Fruit fly (Drosophila melanogaster) whole organism, embryonic: ENCODE measurements around the gene Polr1D.

Experiments
- BEAF-32 ChIP-seq: fragments of 200-800 bp; sonication (Bioruptor generic); optimal IDR thresholded peaks from 3 replicates; lab custom pipeline; 2017; ENCODE audit warnings: missing biosample characterization, missing genetic modification characterization, mild to moderate bottlenecking, moderate library complexity, missing genetic modification reagents
- C15 ChIP-seq: fragments of 200-800 bp; sonication (Bioruptor generic); IDR thresholded peaks from 3 replicates; pipeline ENCODE4 v1.3.6; 2022; ENCODE audit warnings: missing biosample characterization, missing genetic modification characterization
- CG10979 ChIP-seq: fragments of 200-800 bp; sonication (Bioruptor generic); optimal IDR thresholded peaks from 2 replicates; lab custom pipeline; 2018; ENCODE audit warnings: missing biosample characterization, mild to moderate bottlenecking, missing genetic modification characterization, moderate library complexity
- CG11695 ChIP-seq: fragments of 200-800 bp; sonication (Bioruptor generic); IDR thresholded peaks from 3 replicates; pipeline ENCODE4 v1.3.6; 2022; ENCODE audit warnings: missing biosample characterization, missing genetic modification characterization
- CG13123 ChIP-seq: fragments of 200-800 bp; sonication (Bioruptor generic); optimal IDR thresholded peaks from 2 replicates; lab custom pipeline; 2016; ENCODE audit warnings: missing biosample characterization, missing genetic modification characterization
- CG15601 ChIP-seq: fragments of 200-800 bp; sonication (Bioruptor generic); optimal IDR thresholded peaks from 3 replicates; lab custom pipeline; 2019; ENCODE audit warnings: missing biosample characterization, mild to moderate bottlenecking, missing genetic modification characterization, moderate library complexity
- CG15696 ChIP-seq: fragments of 200-800 bp; sonication (Bioruptor generic); optimal IDR thresholded peaks from 2 replicates; lab custom pipeline; 2019; ENCODE audit warnings: missing biosample characterization, mild to moderate bottlenecking, missing genetic modification characterization, moderate library complexity
- CG18262 ChIP-seq: fragments of 200-800 bp; optimal IDR thresholded peaks from 3 replicates; lab custom pipeline; 2019; ENCODE audit warnings: missing biosample characterization, mild to moderate bottlenecking, missing genetic modification characterization, moderate library complexity
- CG2875 ChIP-seq: fragments of 200-800 bp; sonication (Bioruptor generic); optimal IDR thresholded peaks from 2 replicates; lab custom pipeline; 2017; ENCODE audit warnings: missing biosample characterization, mild to moderate bottlenecking, missing genetic modification characterization, missing genetic modification reagents
- CG2889 ChIP-seq: fragments of 200-800 bp; sonication (Bioruptor generic); IDR thresholded peaks from 3 replicates; pipeline ENCODE4 v1.3.6; 2022; ENCODE audit warnings: missing biosample characterization, missing genetic modification characterization
- CG8290 ChIP-seq, 3 experiments: fragments of 200-800 bp; sonication (Bioruptor generic); optimal IDR thresholded peaks; 2 replicates each; lab custom pipeline; 2016 to 2019; ENCODE audit warnings: missing biosample characterization in 3 of 3, missing genetic modification characterization in 3 of 3, mild to moderate bottlenecking in 2 of 3, moderate library complexity in 1 of 3
- CG9609 ChIP-seq: fragments of 200-800 bp; sonication (Bioruptor generic); optimal IDR thresholded peaks from 3 replicates; lab custom pipeline; 2016; ENCODE audit warnings: missing biosample characterization, missing genetic modification characterization
- Camta ChIP-seq: fragments of 200-800 bp; sonication (Bioruptor generic); optimal IDR thresholded peaks from 2 replicates; lab custom pipeline; 2016; ENCODE audit warnings: missing biosample characterization, missing genetic modification characterization
- CkIIα-i1 ChIP-seq: fragments of 200-800 bp; sonication (Bioruptor generic); IDR thresholded peaks from 2 replicates; pipeline ENCODE4 v1.3.6; 2022; ENCODE audit warnings: missing biosample characterization, missing genetic modification characterization
- Dbx ChIP-seq: fragments of 200-800 bp; sonication (Bioruptor generic); IDR thresholded peaks from 3 replicates; pipeline ENCODE4 v1.3.6; 2022; ENCODE audit warnings: missing biosample characterization, missing genetic modification characterization
- Ets65A ChIP-seq: fragments of 200-800 bp; sonication (Bioruptor generic); peaks from one replicate; lab custom pipeline; 2016; ENCODE audit warnings: missing biosample characterization, missing genetic modification characterization
- Fer1 ChIP-seq: fragments of 200-800 bp; sonication (Bioruptor generic); optimal IDR thresholded peaks from 2 replicates; lab custom pipeline; 2017; ENCODE audit warnings: missing biosample characterization, mild to moderate bottlenecking, missing genetic modification characterization
- Lim3 ChIP-seq: fragments of 200-800 bp; sonication (Bioruptor generic); IDR thresholded peaks from 2 replicates; pipeline ENCODE4 v1.3.6; 2022; ENCODE audit warnings: missing biosample characterization, missing genetic modification characterization
- Ravus ChIP-seq: fragments of 200-800 bp; sonication (Bioruptor generic); IDR thresholded peaks from 2 replicates; pipeline ENCODE4 v1.3.6; 2022; ENCODE audit warnings: missing biosample characterization, missing genetic modification characterization
- Rx ChIP-seq: fragments of 200-800 bp; sonication (Bioruptor generic); IDR thresholded peaks from 2 replicates; pipeline ENCODE4 v1.3.6; 2022; ENCODE audit warnings: missing biosample characterization, missing genetic modification characterization
- Scr ChIP-seq: fragments of 200-800 bp; sonication (Bioruptor generic); IDR thresholded peaks from 2 replicates; pipeline ENCODE4 v1.3.6; 2022; ENCODE audit warnings: missing biosample characterization, missing genetic modification characterization; ENCODE audit not compliant: partially characterized antibody
- Six4 ChIP-seq: fragments of 200-800 bp; sonication (Bioruptor generic); optimal IDR thresholded peaks from 2 replicates; lab custom pipeline; 2016; ENCODE audit warnings: missing biosample characterization, missing genetic modification characterization
- abd-A ChIP-seq: fragments of 200-800 bp; sonication (Bioruptor generic); optimal IDR thresholded peaks from 3 replicates; lab custom pipeline; 2019; ENCODE audit warnings: missing biosample characterization, mild to moderate bottlenecking, missing genetic modification characterization, moderate library complexity
- croc ChIP-seq: fragments of 200-800 bp; sonication (Bioruptor generic); conservative IDR thresholded peaks from 3 replicates; pipeline ENCODE4 v1.3.6; 2022; ENCODE audit warnings: missing biosample characterization, missing genetic modification characterization
- crol ChIP-seq: fragments of 200-800 bp; sonication (Bioruptor generic); IDR thresholded peaks from 2 replicates; pipeline ENCODE4 v1.3.6; 2022; ENCODE audit warnings: missing biosample characterization, missing genetic modification characterization
- da ChIP-seq: fragments of 200-800 bp; sonication (Bioruptor generic); optimal IDR thresholded peaks from 2 replicates; lab custom pipeline; 2016; ENCODE audit warnings: missing biosample characterization, missing genetic modification characterization
- ems ChIP-seq: fragments of 200-800 bp; sonication (Bioruptor generic); optimal IDR thresholded peaks from 3 replicates; lab custom pipeline; 2016; ENCODE audit warnings: missing biosample characterization, missing genetic modification characterization
- inv ChIP-seq: fragments of 200-800 bp; sonication (Bioruptor generic); IDR thresholded peaks from 2 replicates; pipeline ENCODE4 v1.3.6; 2022; ENCODE audit warnings: missing biosample characterization, missing genetic modification characterization; ENCODE audit not compliant: partially characterized antibody
- kay ChIP-seq: fragments of 200-800 bp; sonication (Bioruptor generic); optimal IDR thresholded peaks from 2 replicates; lab custom pipeline; 2016; ENCODE audit warnings: missing biosample characterization, missing genetic modification characterization
- kni ChIP-seq: fragments of 200-800 bp; sonication (Bioruptor generic); optimal IDR thresholded peaks from 3 replicates; lab custom pipeline; 2017; ENCODE audit warnings: mild to moderate bottlenecking, missing biosample characterization, missing genetic modification reagents, missing genetic modification characterization
- lilli ChIP-seq: fragments of 200-800 bp; sonication (Bioruptor generic); optimal IDR thresholded peaks from 3 replicates; lab custom pipeline; 2016; ENCODE audit warnings: missing biosample characterization, missing genetic modification characterization
- maf-S ChIP-seq: fragments of 200-800 bp; sonication (Bioruptor generic); optimal IDR thresholded peaks from 2 replicates; lab custom pipeline; 2016; ENCODE audit warnings: missing biosample characterization, missing genetic modification characterization
- oc ChIP-seq: fragments of 200-800 bp; sonication (Bioruptor generic); optimal IDR thresholded peaks from 2 replicates; lab custom pipeline; 2018; ENCODE audit warnings: missing biosample characterization, mild to moderate bottlenecking, missing genetic modification characterization, moderate library complexity
- otp ChIP-seq: fragments of 200-800 bp; sonication (Bioruptor generic); IDR thresholded peaks from 3 replicates; pipeline ENCODE4, ENCODE4 v1.3.6; 2022; ENCODE audit warnings: missing biosample characterization, missing genetic modification characterization
- pfk ChIP-seq: fragments of 200-800 bp; sonication (Bioruptor generic); optimal IDR thresholded peaks from 2 replicates; lab custom pipeline; 2018; ENCODE audit warnings: missing biosample characterization, mild to moderate bottlenecking, missing genetic modification characterization, moderate library complexity
- pros ChIP-seq: fragments of 200-800 bp; sonication (Bioruptor generic); optimal IDR thresholded peaks from 3 replicates; lab custom pipeline; 2019; ENCODE audit warnings: missing biosample characterization, mild to moderate bottlenecking, missing genetic modification characterization, moderate library complexity
- psq ChIP-seq: fragments of 200-800 bp; sonication (Bioruptor generic); optimal IDR thresholded peaks from 2 replicates; lab custom pipeline; 2017; ENCODE audit warnings: missing biosample characterization, missing genetic modification characterization
- ranshi ChIP-seq: fragments of 200-800 bp; sonication (Bioruptor generic); IDR thresholded peaks from 2 replicates; pipeline ENCODE4 v1.3.6; 2022; ENCODE audit warnings: missing biosample characterization, missing genetic modification characterization
- run ChIP-seq: fragments of 200-800 bp; sonication (Bioruptor generic); optimal IDR thresholded peaks from 3 replicates; lab custom pipeline; 2018; ENCODE audit warnings: missing biosample characterization, mild to moderate bottlenecking, missing genetic modification characterization
- schlank ChIP-seq: fragments of 200-800 bp; sonication (Bioruptor generic); optimal IDR thresholded peaks from 2 replicates; lab custom pipeline; 2018; ENCODE audit warnings: missing biosample characterization, mild to moderate bottlenecking, missing genetic modification characterization
- sqz ChIP-seq: fragments of 200-800 bp; sonication (Bioruptor generic); optimal IDR thresholded peaks from 3 replicates; lab custom pipeline; 2018; ENCODE audit warnings: missing biosample characterization, mild to moderate bottlenecking, missing genetic modification characterization
- stc ChIP-seq: fragments of 200-800 bp; sonication (Bioruptor generic); IDR thresholded peaks from 2 replicates; pipeline ENCODE4 v1.3.6; 2022; ENCODE audit warnings: missing biosample characterization, missing genetic modification characterization
- tna ChIP-seq: fragments of 200-800 bp; sonication (Bioruptor generic); IDR thresholded peaks from 2 replicates; pipeline ENCODE4 v1.3.6; 2022; ENCODE audit warnings: missing biosample characterization, missing genetic modification characterization; ENCODE audit not compliant: partially characterized antibody
- unc-4 ChIP-seq: fragments of 200-800 bp; sonication (Bioruptor generic); IDR thresholded peaks from 2 replicates; pipeline ENCODE4 v1.3.6; 2022; ENCODE audit warnings: missing biosample characterization, missing genetic modification characterization; ENCODE audit not compliant: partially characterized antibody
- vnd ChIP-seq: fragments of 200-800 bp; sonication (Bioruptor generic); IDR thresholded peaks from 3 replicates; pipeline ENCODE4 v1.3.6; 2022; ENCODE audit warnings: missing biosample characterization, missing genetic modification characterization; ENCODE audit not compliant: partially characterized antibody
- vvl ChIP-seq: fragments of 200-800 bp; sonication (Bioruptor generic); IDR thresholded peaks from 2 replicates; pipeline ENCODE4 v1.3.6; 2022; ENCODE audit warnings: missing biosample characterization, missing genetic modification characterization
- yki ChIP-seq: fragments of >200 bp; optimal IDR thresholded peaks from 3 replicates; lab custom pipeline; 2018
- zen2 ChIP-seq: fragments of 200-800 bp; sonication (Bioruptor generic); IDR thresholded peaks from 3 replicates; pipeline ENCODE4 v1.3.6; 2022; ENCODE audit warnings: missing biosample characterization, missing genetic modification characterization; ENCODE audit not compliant: partially characterized antibody
- zfh1 ChIP-seq: fragments of 200-800 bp; sonication (Bioruptor generic); IDR thresholded peaks from 3 replicates; pipeline ENCODE4 v1.3.6; 2022; ENCODE audit warnings: missing biosample characterization, missing genetic modification characterization

The Polr1D gene

DNA sequence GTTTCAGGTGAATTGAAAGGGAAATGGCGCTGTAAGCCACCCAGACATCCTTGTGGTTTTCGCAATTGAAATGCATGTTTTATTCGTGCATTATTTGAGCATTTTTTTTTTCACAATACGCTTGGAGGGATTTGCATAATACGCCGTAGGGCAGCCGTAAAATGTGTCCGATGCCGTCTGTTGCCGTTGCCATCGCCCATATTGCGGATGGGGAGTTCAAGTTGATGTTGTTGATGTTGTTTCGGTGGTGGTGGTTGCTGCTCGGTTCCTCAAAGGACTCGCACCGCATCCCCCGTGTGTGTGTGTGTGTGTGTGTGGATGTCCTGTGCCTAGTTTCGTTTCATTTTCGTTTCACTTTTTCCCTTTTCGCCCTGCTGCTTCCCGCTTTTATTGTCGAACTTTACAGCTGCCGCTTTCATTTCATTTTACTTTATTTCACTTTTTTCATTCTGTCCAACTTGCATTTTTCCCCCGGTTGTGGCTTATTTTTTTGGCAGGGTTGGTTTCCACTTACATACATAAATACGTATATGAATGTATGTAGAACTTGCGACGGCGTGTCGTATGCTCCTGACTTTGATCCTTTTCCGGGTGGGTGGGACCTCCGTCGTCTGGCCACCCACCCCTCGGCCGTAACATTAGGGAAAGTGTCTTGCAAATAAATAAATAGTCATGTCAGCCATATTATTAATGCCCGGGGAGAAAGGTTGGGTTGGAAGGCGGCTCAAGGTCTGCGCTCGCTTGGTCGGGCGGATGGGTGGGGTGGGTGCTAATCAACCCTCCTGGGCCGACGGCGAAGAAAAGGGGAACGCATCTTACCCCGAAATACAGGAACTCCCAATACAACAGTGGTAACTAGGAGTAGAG is 2.7 kb upstream of the Polr1D start:
- TF ChIP-seq tna (GFP tag; lab: Robert Waterston, UW) (no peak), zen2 (GFP tag; lab: Robert Waterston, UW) (0 out of 3 replicates have a peak, but pooled peaks have one; percentile 17), pros (peak; percentile 98), Camta (GFP tag; lab: Kevin White, UChicago) (no peak), Dbx (GFP tag; lab: Robert Waterston, UW) (no peak), CG2889 (no peak), kni (peak; percentile 20), run (tag; lab: Kevin White, UChicago) (no peak), CG11695 (GFP tag; lab: Robert Waterston, UW) (0 out of 3 replicates have a peak, but pooled peaks have one; percentile 11), Scr (GFP tag; lab: Robert Waterston, UW) (no peak), sqz (GFP tag; lab: Kevin White, UChicago) (peak; percentile 61), otp (GFP tag; lab: Robert Waterston, UW) (no peak), lilli (GFP tag; lab: Kevin White, UChicago) (no peak), zfh1 (no peak), unc-4 (GFP tag; lab: Robert Waterston, UW) (no peak), psq (GFP tag; lab: Kevin White, UChicago) (no peak), Ravus (GFP tag; lab: Robert Waterston, UW) (no peak), maf-S (no peak), crol (GFP tag; lab: Robert Waterston, UW) (0 out of 2 replicates have a peak, but pooled peaks have one; percentile 32), CG13123 (GFP tag; lab: Kevin White, UChicago) (no peak), CkIIα-i1 (GFP tag; lab: Robert Waterston, UW) (no peak), yki (lab: Kevin White, UChicago) (no peak), ranshi (GFP tag; lab: Robert Waterston, UW) (no peak), Six4 (GFP tag; lab: Kevin White, UChicago) (no peak), Lim3 (no peak), CG8290 (GFP tag; optimal IDR thresholded peaks at IDR 0.05; lab: Kevin White, UChicago) (no peak), CG8290 (tag; optimal IDR thresholded peaks at IDR 0.05; lab: Kevin White, UChicago) (no peak), CG15601 (tag; lab: Kevin White, UChicago) (no peak), CG10979 (tag; lab: Kevin White, UChicago) (no peak), pfk (GFP tag; lab: Kevin White, UChicago) (peak; percentile 91), Ets65A (GFP tag; lab: Kevin White, UChicago) (no peak), CG15696 (no peak), da (GFP tag; lab: Kevin White, UChicago) (no peak), ems (GFP tag; lab: Kevin White, UChicago) (no peak), CG9609 (GFP tag; lab: Kevin White, UChicago) (no peak), BEAF-32 (no peak), schlank (tag; lab: Kevin White, UChicago) (no peak), Rx (GFP tag; lab: Robert Waterston, UW) (0 out of 2 replicates have a peak, but pooled peaks have one; percentile 23), croc (no peak), abd-A (tag; lab: Kevin White, UChicago) (peak; percentile 87), vnd (GFP tag; lab: Robert Waterston, UW) (no peak), CG18262 (tag; lab: Kevin White, UChicago) (no peak), inv (GFP tag; lab: Robert Waterston, UW) (no peak), stc (GFP tag; lab: Robert Waterston, UW) (no peak), CG2875 (GFP tag; lab: Kevin White, UChicago) (no peak), kay (no peak), Fer1 (GFP tag; lab: Kevin White, UChicago) (no peak), oc (tag; lab: Kevin White, UChicago) (no peak), vvl (GFP tag; lab: Robert Waterston, UW) (peak; percentile 26; the same call in 1 of the 2 replicates), C15 (GFP tag; lab: Robert Waterston, UW) (no peak)
